Worm (Caenorhabditis elegans) whole organism, late embryonic: ENCODE measurements around the gene pde-12.

ENCODE experiments used
- ama-1 ChIP-seq: fragments of 150-350 bp; optimal IDR thresholded peaks from 2 replicates; lab custom pipeline; 2014
- ceh-24 ChIP-seq: sonication (generic microtip); optimal IDR thresholded peaks from 2 replicates; lab custom pipeline; 2016; ENCODE audit warnings: mild to moderate bottlenecking, missing genetic modification characterization, missing compliant biosample characterization
- elt-2 ChIP-seq: sonication (generic microtip); optimal IDR thresholded peaks from 2 replicates; lab custom pipeline; 2016; ENCODE audit warnings: missing genetic modification reagents, missing genetic modification characterization, missing compliant biosample characterization
- hlh-30 ChIP-seq: sonication (generic microtip); optimal IDR thresholded peaks from 2 replicates; lab custom pipeline; 2017; ENCODE audit warnings: antibody characterized with exemption, missing genetic modification characterization, missing compliant biosample characterization; ENCODE audit not compliant: insufficient read depth
- pqm-1 ChIP-seq: sonication (generic microtip); optimal IDR thresholded peaks from 2 replicates; lab custom pipeline; 2016; ENCODE audit warnings: missing genetic modification characterization, missing compliant biosample characterization
- unc-55 ChIP-seq: sonication (generic microtip); optimal IDR thresholded peaks from 2 replicates; lab custom pipeline; 2017; ENCODE audit warnings: missing biosample characterization, missing genetic modification reagents, missing genetic modification characterization

ce11 chrIII:10881462-10881861, 36.6 kb upstream of the pde-12 start, which contains the start of gene athp-1:
- TF ChIP-seq ama-1, result no peak
- no peak for TF ChIP-seq pqm-1 (tag; lab: Kevin White, UChicago)
- TF ChIP-seq hlh-30 (tag; lab: Kevin White, UChicago), result no peak
- no peak for TF ChIP-seq ceh-24
- no peak for TF ChIP-seq elt-2
- no peak for TF ChIP-seq unc-55 (GFP tag; lab: Kevin White, UChicago)
